Worm (Caenorhabditis elegans) whole organism, L1 larva: Measurements from ENCODE around the gene K01C8.2.

Experiments used
- C04F5.9 ChIP-seq: sonication (generic microtip); optimal IDR thresholded peaks from 2 replicates; lab custom pipeline; 2016; ENCODE audit warnings: missing genetic modification characterization, missing compliant biosample characterization
- C34B4.2 ChIP-seq: sonication (generic microtip); optimal IDR thresholded peaks from 2 replicates; lab custom pipeline; 2017; ENCODE audit warnings: mild to moderate bottlenecking, missing genetic modification characterization, missing compliant biosample characterization
- F16B12.6 ChIP-seq: fragments of 150-350 bp; optimal IDR thresholded peaks from 2 replicates; lab custom pipeline; 2014; ENCODE audit warnings: missing biosample characterization, missing genetic modification characterization
- aly-2 ChIP-seq: fragments of 150-350 bp; optimal IDR thresholded peaks from 2 replicates; lab custom pipeline; 2014; ENCODE audit warnings: missing biosample characterization, missing genetic modification characterization
- blmp-1 ChIP-seq: fragments of 150-350 bp; optimal IDR thresholded peaks from 2 replicates; lab custom pipeline; 2014; ENCODE audit warnings: missing biosample characterization, missing genetic modification characterization
- ceh-82 ChIP-seq, 3 experiments: fragments of 150-350 bp in 1 of 3; sonication (generic microtip) in 2 of 3; optimal IDR thresholded peaks; 2 replicates each; lab custom pipeline; 2014 to 2017; ENCODE audit warnings: missing biosample characterization in 3 of 3, missing genetic modification characterization in 3 of 3
- dsc-1 ChIP-seq: sonication (generic microtip); optimal IDR thresholded peaks from 2 replicates; lab custom pipeline; 2016; ENCODE audit warnings: mild to moderate bottlenecking, missing genetic modification characterization, missing compliant biosample characterization
- egl-13 ChIP-seq: sonication (generic microtip); optimal IDR thresholded peaks from 2 replicates; lab custom pipeline; 2016; ENCODE audit warnings: missing genotype, missing genetic modification reagents, missing genetic modification characterization, missing compliant biosample characterization
- egl-27 ChIP-seq, 2 experiments: fragments of 150-350 bp in 1 of 2; sonication (generic microtip); optimal IDR thresholded peaks; 3 replicates each; lab custom pipeline; 2017 to 2018; ENCODE audit warnings: missing biosample characterization in 2 of 2, missing genetic modification characterization in 2 of 2, missing genetic modification reagents in 2 of 2
- elt-2 ChIP-seq: sonication (generic microtip); optimal IDR thresholded peaks from 2 replicates; lab custom pipeline; 2016; ENCODE audit warnings: missing genetic modification characterization, mild to moderate bottlenecking, inconsistent platforms, missing compliant biosample characterization, missing genetic modification reagents
- elt-3 ChIP-seq, 6 experiments: fragments of 150-350 bp in 1 of 6; sonication (generic microtip); optimal IDR thresholded peaks; 2 replicates each; lab custom pipeline; 2017 to 2018; ENCODE audit warnings: missing biosample characterization in 6 of 6, missing genetic modification characterization in 6 of 6, inconsistent platforms in 1 of 6
- fos-1 ChIP-seq: fragments of 150-350 bp; optimal IDR thresholded peaks from 2 replicates; lab custom pipeline; 2014; ENCODE audit warnings: missing biosample characterization, missing genetic modification characterization
- hpl-2 ChIP-seq: fragments of 150-350 bp; optimal IDR thresholded peaks from 2 replicates; lab custom pipeline; 2014; ENCODE audit warnings: missing biosample characterization, missing genetic modification reagents, missing genetic modification characterization
- irx-1 ChIP-seq: sonication (generic microtip); optimal IDR thresholded peaks from 2 replicates; lab custom pipeline; 2016; ENCODE audit warnings: missing genetic modification characterization, missing compliant biosample characterization
- lin-13 ChIP-seq: fragments of 150-350 bp; optimal IDR thresholded peaks from 2 replicates; lab custom pipeline; 2014; ENCODE audit warnings: missing biosample characterization, missing genetic modification reagents, missing genetic modification characterization
- lin-14 ChIP-seq: fragments of 200-800 bp; sonication (Bioruptor generic); optimal IDR thresholded peaks from 2 replicates; lab custom pipeline; 2018; ENCODE audit warnings: mild to moderate bottlenecking, missing genetic modification characterization, moderate library complexity, missing compliant biosample characterization
- lin-39 ChIP-seq: fragments of 150-350 bp; optimal IDR thresholded peaks from 2 replicates; lab custom pipeline; 2014; ENCODE audit warnings: missing biosample characterization, missing genetic modification reagents, missing genetic modification characterization
- lir-3 ChIP-seq: sonication (generic microtip); optimal IDR thresholded peaks from 2 replicates; lab custom pipeline; 2016; ENCODE audit warnings: mild to moderate bottlenecking, missing genetic modification characterization, moderate library complexity, missing compliant biosample characterization; ENCODE audit not compliant: poor library complexity
- lsy-2 ChIP-seq, 2 experiments: fragments of 150-350 bp; optimal IDR thresholded peaks; 2 replicates each; lab custom pipeline; 2014; ENCODE audit warnings: missing biosample characterization in 2 of 2, missing genetic modification characterization in 2 of 2
- mab-9 ChIP-seq: fragments of 200-800 bp; sonication (Bioruptor generic); IDR thresholded peaks from 2 replicates; pipeline ENCODE4 v1.3.6; 2022; ENCODE audit warnings: missing genetic modification reagents, missing genetic modification characterization, missing compliant biosample characterization
- mdl-1 ChIP-seq, 2 experiments: fragments of 150-350 bp; optimal IDR thresholded peaks; 2 replicates each; lab custom pipeline; 2014 to 2017; ENCODE audit warnings: missing biosample characterization in 2 of 2, missing genetic modification characterization in 2 of 2, inconsistent platforms in 1 of 2
- nhr-11 ChIP-seq: fragments of 150-350 bp; optimal IDR thresholded peaks from 2 replicates; lab custom pipeline; 2014; ENCODE audit warnings: missing biosample characterization, missing genetic modification characterization
- nhr-19 ChIP-seq: fragments of 200-800 bp; sonication (Bioruptor generic); conservative IDR thresholded peaks from 2 replicates; pipeline ENCODE4 v1.3.6; 2022; ENCODE audit warnings: missing genetic modification characterization, missing compliant biosample characterization
- nhr-20 ChIP-seq: sonication (generic microtip); optimal IDR thresholded peaks from 2 replicates; lab custom pipeline; 2016; ENCODE audit warnings: mild to moderate bottlenecking, missing genetic modification characterization, missing compliant biosample characterization
- nhr-237 ChIP-seq: fragments of 150-350 bp; optimal IDR thresholded peaks from 2 replicates; lab custom pipeline; 2014; ENCODE audit warnings: missing biosample characterization, missing genetic modification characterization
- nhr-28 ChIP-seq: fragments of 150-350 bp; optimal IDR thresholded peaks from 2 replicates; lab custom pipeline; 2014; ENCODE audit warnings: missing biosample characterization, missing genetic modification characterization
- nhr-71 ChIP-seq: sonication (generic microtip); optimal IDR thresholded peaks from 2 replicates; lab custom pipeline; 2016; ENCODE audit warnings: mild to moderate bottlenecking, missing genetic modification characterization, moderate library complexity, missing compliant biosample characterization
- nhr-77 ChIP-seq: fragments of 150-350 bp; optimal IDR thresholded peaks from 2 replicates; lab custom pipeline; 2014; ENCODE audit warnings: missing biosample characterization, missing genetic modification characterization
- nhr-85 ChIP-seq: sonication (generic microtip); peaks from one replicate; lab custom pipeline; 2016; ENCODE audit warnings: missing genetic modification characterization, inconsistent platforms, missing compliant biosample characterization
- nhr-90 ChIP-seq: sonication (generic microtip); optimal IDR thresholded peaks from 2 replicates; lab custom pipeline; 2016; ENCODE audit warnings: mild to moderate bottlenecking, missing genetic modification characterization, missing compliant biosample characterization; ENCODE audit not compliant: poor library complexity
- pag-3 ChIP-seq: sonication (generic microtip); optimal IDR thresholded peaks from 2 replicates; lab custom pipeline; 2017; ENCODE audit warnings: missing genetic modification characterization, mild to moderate bottlenecking, missing compliant biosample characterization, antibody characterized with exemption, borderline replicate concordance; ENCODE audit not compliant: insufficient read depth
- pqm-1 ChIP-seq: sonication (generic microtip); optimal IDR thresholded peaks from 3 replicates; lab custom pipeline; 2017; ENCODE audit warnings: missing biosample characterization, missing genetic modification characterization
- sptf-1 ChIP-seq: fragments of 150-350 bp; optimal IDR thresholded peaks from 2 replicates; lab custom pipeline; 2014; ENCODE audit warnings: missing biosample characterization, missing genetic modification characterization
- sup-37 ChIP-seq: fragments of 200-800 bp; sonication (Bioruptor generic); optimal IDR thresholded peaks from 2 replicates; lab custom pipeline; 2018; ENCODE audit warnings: mild to moderate bottlenecking, missing genetic modification characterization, missing compliant biosample characterization
- unc-30 ChIP-seq: sonication (generic microtip); optimal IDR thresholded peaks from 2 replicates; lab custom pipeline; 2017; ENCODE audit warnings: missing biosample characterization, missing genetic modification characterization
- unc-98 ChIP-seq: fragments of 200-800 bp; sonication (Bioruptor generic); IDR thresholded peaks from 2 replicates; pipeline ENCODE4 v1.3.6; 2022; ENCODE audit warnings: missing genetic modification characterization, missing compliant biosample characterization
- xbp-1 ChIP-seq: sonication (generic microtip); optimal IDR thresholded peaks from 2 replicates; lab custom pipeline; 2016; ENCODE audit warnings: missing genetic modification characterization, missing compliant biosample characterization

The K01C8.2 gene

DNA sequence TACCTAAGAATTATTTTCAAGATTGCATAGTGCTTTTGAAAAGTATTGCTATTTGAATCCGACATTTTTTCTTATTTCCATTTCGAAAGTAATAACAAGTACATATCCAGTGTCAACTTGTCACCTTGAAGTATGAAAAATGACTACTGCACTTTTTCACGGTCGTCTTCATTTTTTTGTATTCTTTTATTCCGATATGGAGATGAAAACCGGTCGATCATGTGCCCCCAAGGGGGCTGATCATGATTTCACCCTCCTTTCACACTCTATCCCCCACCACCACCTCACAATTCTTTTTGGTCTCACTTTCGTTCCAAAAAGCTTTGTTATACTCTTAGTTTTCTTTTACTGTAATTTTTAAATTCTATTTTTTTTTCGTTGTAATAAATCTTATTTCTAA, 43.3 kb downstream of the K01C8.2 start (continued):
- peak; percentile 76 for TF ChIP-seq nhr-85 (tag; lab: Kevin White, UChicago)
- TF ChIP-seq C34B4.2 (tag; lab: Kevin White, UChicago) = no peak
- TF ChIP-seq nhr-28 (tag; lab: Kevin White, UChicago) = no peak
- TF ChIP-seq nhr-237 (tag; lab: Kevin White, UChicago) = no peak
- no peak for TF ChIP-seq mdl-1 (tag; optimal IDR thresholded peaks at IDR 0.05; lab: Kevin White, UChicago)
- TF ChIP-seq lin-14 (GFP tag; lab: Kevin White, UChicago) = peak; percentile 24
- TF ChIP-seq pqm-1 (tag; lab: Kevin White, UChicago) = no peak
- TF ChIP-seq unc-98 (GFP tag; lab: Robert Waterston, UW) = no peak

DNA sequence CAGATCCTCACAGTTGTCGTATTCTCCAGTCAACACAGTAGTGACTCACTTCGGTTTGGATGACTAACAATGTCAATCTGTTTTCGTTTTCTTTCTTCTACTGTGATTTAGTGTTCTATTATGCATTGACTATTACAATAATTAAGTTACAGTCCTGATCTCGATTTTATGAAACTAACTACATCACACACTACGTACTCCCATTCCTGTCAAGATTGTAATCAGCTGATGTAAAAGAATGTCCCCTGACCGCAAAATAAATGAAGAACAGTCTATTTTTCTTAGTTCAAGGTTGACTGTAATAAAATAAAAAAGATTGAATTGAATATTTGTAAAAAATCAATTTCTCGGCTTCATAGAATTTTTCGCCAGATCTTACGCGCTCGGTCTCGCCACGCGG, 43.9 kb downstream of the K01C8.2 start:
- TF ChIP-seq lsy-2 (tag; optimal IDR thresholded peaks at IDR 0.05; lab: Kevin White, UChicago) (peak in 1 of 2 experiments; percentile 24), nhr-20 (tag; lab: Kevin White, UChicago) (peak; percentile 29), irx-1 (tag; lab: Kevin White, UChicago) (no peak), nhr-90 (tag; lab: Kevin White, UChicago) (no peak), F16B12.6 (tag; lab: Kevin White, UChicago) (no peak), nhr-85 (tag; lab: Kevin White, UChicago) (peak; percentile 72)

DNA sequence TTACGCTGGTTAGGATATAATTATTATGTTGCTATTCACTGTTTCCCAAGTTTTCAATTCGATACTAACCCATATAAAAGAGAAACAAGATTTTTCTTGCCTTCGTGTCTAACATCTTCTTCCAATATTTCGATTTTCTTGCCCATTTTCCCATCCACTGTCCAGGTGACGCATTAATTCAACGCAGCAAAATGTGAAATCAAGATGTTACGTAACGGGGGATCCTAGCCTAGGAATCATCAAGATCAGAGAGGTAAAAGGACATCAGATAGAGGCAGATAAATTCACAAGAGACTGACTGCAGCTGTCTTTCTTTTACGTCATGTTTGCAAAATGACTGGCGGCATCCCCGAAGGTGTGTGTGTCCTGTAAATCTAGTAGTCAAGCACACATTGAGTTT, 44.6 kb downstream of the K01C8.2 start:
- TF ChIP-seq nhr-71 (tag; lab: Kevin White, UChicago) (no peak), lin-39 (tag; lab: Kevin White, UChicago) (no peak), nhr-11 (no peak), dsc-1 (tag; lab: Kevin White, UChicago) (no peak), aly-2 (tag; lab: Kevin White, UChicago) (no peak), blmp-1 (peak; percentile 85), lir-3 (tag; lab: Kevin White, UChicago) (no peak), lin-13 (GFP tag; lab: Kevin White, UChicago) (no peak), ceh-82 (tag; optimal IDR thresholded peaks at IDR 0.05; lab: Kevin White, UChicago) (no peak), lin-14 (GFP tag; lab: Kevin White, UChicago) (peak; percentile 23), F16B12.6 (tag; lab: Kevin White, UChicago) (no peak), sup-37 (GFP tag; lab: Kevin White, UChicago) (no peak), fos-1 (tag; lab: Kevin White, UChicago) (no peak), unc-30 (tag; lab: Kevin White, UChicago) (no peak), pag-3 (tag; lab: Kevin White, UChicago) (no peak), egl-13 (tag; lab: Kevin White, UChicago) (no peak), sptf-1 (no peak), nhr-85 (tag; lab: Kevin White, UChicago) (peak; percentile 6), mdl-1 (tag; optimal IDR thresholded peaks at IDR 0.05; lab: Kevin White, UChicago) (no peak), elt-2 (no peak), egl-27 (tag; optimal IDR thresholded peaks at IDR 0.05; lab: Kevin White, UChicago) (no peak), elt-3 (tag; optimal IDR thresholded peaks at IDR 0.05; lab: Kevin White, UChicago) (peak in 1 of 6 experiments; percentile 4), C04F5.9 (tag; lab: Kevin White, UChicago) (no peak), nhr-237 (tag; lab: Kevin White, UChicago) (no peak), nhr-19 (GFP tag; lab: Robert Waterston, UW) (no peak), xbp-1 (tag; lab: Kevin White, UChicago) (no peak), nhr-77 (tag; lab: Kevin White, UChicago) (no peak), hpl-2 (GFP tag; lab: Kevin White, UChicago) (no peak), mab-9 (GFP tag; lab: Robert Waterston, UW) (no peak)
- TF ChIP-seq, all 84 proteins: peak for 4
